Worm (Caenorhabditis elegans) whole organism, midembryonic: ENCODE data around the gene mks-3.

Source experiments
- T22C8.4 ChIP-seq: fragments of 200-800 bp; sonication (Bioruptor generic); IDR thresholded peaks from 2 replicates; pipeline ENCODE4 v1.3.6; 2022; ENCODE audit warnings: missing genetic modification characterization, missing compliant biosample characterization
- flt-1 ChIP-seq: fragments of 200-800 bp; sonication (Bioruptor generic); IDR thresholded peaks from 2 replicates; pipeline ENCODE4 v1.3.6; 2022; ENCODE audit warnings: missing genetic modification characterization, missing compliant biosample characterization
- ref-1 ChIP-seq: fragments of 200-800 bp; sonication (Bioruptor generic); conservative IDR thresholded peaks from 2 replicates; pipeline ENCODE4 v1.3.6; 2022; ENCODE audit warnings: missing genetic modification reagents, missing genetic modification characterization, missing compliant biosample characterization
- tab-1 ChIP-seq: fragments of 200-800 bp; sonication (Bioruptor generic); IDR thresholded peaks from 2 replicates; pipeline ENCODE4 v1.3.6; 2022; ENCODE audit warnings: missing genetic modification characterization, missing compliant biosample characterization
- ztf-29 ChIP-seq: fragments of 200-800 bp; sonication (Bioruptor generic); IDR thresholded peaks from 2 replicates; pipeline ENCODE4 v1.3.6; 2022; ENCODE audit warnings: missing genetic modification reagents, missing genetic modification characterization, missing compliant biosample characterization

ce11 chrII:7574143-7574542 is 9.3 kb downstream of the mks-3 start, which contains the start of gene F35D2.2:
- TF ChIP-seq ztf-29 (GFP tag; lab: Robert Waterston, UW), result no peak
- TF ChIP-seq T22C8.4 (GFP tag; lab: Robert Waterston, UW), result no peak
- TF ChIP-seq ref-1 (GFP tag; lab: Robert Waterston, UW), result no peak
- TF ChIP-seq flt-1, result no peak
- TF ChIP-seq tab-1 (GFP tag; lab: Robert Waterston, UW), result no peak
